Worm (Caenorhabditis elegans) whole organism, L4 larva: ENCODE data around the gene F38E9.4.

Source experiments
- T20F7.1 ChIP-seq: fragments of 200-800 bp; sonication (Bioruptor generic); optimal IDR thresholded peaks from 2 replicates; lab custom pipeline; 2018; ENCODE audit warnings: mild to moderate bottlenecking, missing genetic modification characterization, missing compliant biosample characterization
- Y48G9A.11 ChIP-seq: fragments of 200-800 bp; sonication (Bioruptor generic); IDR thresholded peaks from 2 replicates; pipeline ENCODE4 v1.3.6; 2022; ENCODE audit warnings: missing genetic modification reagents, missing genetic modification characterization, missing compliant biosample characterization
- Y75B8A.6 ChIP-seq: fragments of 200-800 bp; sonication (Bioruptor generic); IDR thresholded peaks from 2 replicates; pipeline ENCODE4 v1.3.6; 2022; ENCODE audit warnings: missing genetic modification reagents, missing genetic modification characterization, missing compliant biosample characterization
- aha-1 ChIP-seq: fragments of 150-350 bp; peaks from one replicate; lab custom pipeline; 2014; ENCODE audit warnings: missing biosample characterization, missing genetic modification characterization
- aly-2 ChIP-seq: sonication (generic microtip); optimal IDR thresholded peaks from 2 replicates; lab custom pipeline; 2018; ENCODE audit warnings: missing biosample characterization, missing genetic modification characterization
- ceh-32 ChIP-seq: sonication (generic microtip); optimal IDR thresholded peaks from 2 replicates; lab custom pipeline; 2016; ENCODE audit warnings: mild to moderate bottlenecking, missing genetic modification characterization, missing compliant biosample characterization; ENCODE audit not compliant: poor library complexity
- ces-1 ChIP-seq: fragments of 150-350 bp; sonication (generic microtip); optimal IDR thresholded peaks from 4 replicates; lab custom pipeline; 2014; ENCODE audit warnings: missing biosample characterization, missing genetic modification reagents, missing genetic modification characterization
- ctbp-1 ChIP-seq: fragments of 200-800 bp; sonication (Bioruptor generic); IDR thresholded peaks from 2 replicates; pipeline ENCODE4 v1.3.6; 2022; ENCODE audit warnings: missing genetic modification reagents, missing genetic modification characterization, missing compliant biosample characterization
- daf-19 ChIP-seq: fragments of 200-800 bp; sonication (Bioruptor generic); conservative IDR thresholded peaks from 2 replicates; pipeline ENCODE4 v1.3.6; 2022; ENCODE audit warnings: missing genetic modification characterization, missing compliant biosample characterization
- daf-8 ChIP-seq: fragments of 200-800 bp; sonication (Bioruptor generic); IDR thresholded peaks from 2 replicates; pipeline ENCODE4 v1.3.6; 2022; ENCODE audit warnings: missing genetic modification characterization, missing compliant biosample characterization
- dmd-6 ChIP-seq: fragments of 200-800 bp; sonication (Bioruptor generic); IDR thresholded peaks from 2 replicates; pipeline ENCODE4 v1.3.6; 2022; ENCODE audit warnings: missing genetic modification reagents, missing genetic modification characterization, missing compliant biosample characterization
- hlh-11 ChIP-seq: fragments of 200-800 bp; sonication (Bioruptor generic); optimal IDR thresholded peaks from 2 replicates; lab custom pipeline; 2018; ENCODE audit warnings: mild to moderate bottlenecking, missing genetic modification characterization, missing compliant biosample characterization
- hlh-30 ChIP-seq: sonication (generic microtip); optimal IDR thresholded peaks from 2 replicates; lab custom pipeline; 2017; ENCODE audit warnings: antibody characterized with exemption, mild to moderate bottlenecking, missing genetic modification characterization, missing compliant biosample characterization; ENCODE audit not compliant: insufficient read depth
- lin-1 ChIP-seq: fragments of 200-800 bp; sonication (Bioruptor generic); IDR thresholded peaks from 2 replicates; pipeline ENCODE4 v1.3.6; 2022; ENCODE audit warnings: missing genetic modification reagents, missing genetic modification characterization, missing compliant biosample characterization
- lin-15B ChIP-seq: fragments of 150-350 bp; sonication (generic microtip); optimal IDR thresholded peaks from 3 replicates; lab custom pipeline; 2014; ENCODE audit warnings: missing biosample characterization, missing genetic modification characterization
- mdl-1 ChIP-seq, 2 experiments: fragments of 150-350 bp in 1 of 2; sonication (generic microtip) in 1 of 2; optimal IDR thresholded peaks; 2 replicates each; lab custom pipeline; 2014 to 2017; ENCODE audit warnings: missing biosample characterization in 2 of 2, missing genetic modification characterization in 2 of 2
- mxl-2 ChIP-seq: fragments of 200-800 bp; sonication (Bioruptor generic); conservative IDR thresholded peaks from 2 replicates; pipeline ENCODE4 v1.3.6; 2022; ENCODE audit warnings: missing genetic modification reagents, missing genetic modification characterization, missing compliant biosample characterization
- nhr-237 ChIP-seq: sonication (generic microtip); optimal IDR thresholded peaks from 2 replicates; lab custom pipeline; 2017; ENCODE audit warnings: missing biosample characterization, missing genetic modification characterization
- nhr-25 ChIP-seq: sonication (generic microtip); optimal IDR thresholded peaks from 2 replicates; lab custom pipeline; 2017; ENCODE audit warnings: missing genetic modification characterization, mild to moderate bottlenecking, missing compliant biosample characterization, antibody characterized with exemption, moderate library complexity, borderline replicate concordance; ENCODE audit not compliant: insufficient read depth
- nhr-28 ChIP-seq: fragments of 150-350 bp; optimal IDR thresholded peaks from 2 replicates; lab custom pipeline; 2014; ENCODE audit warnings: missing biosample characterization, missing genetic modification characterization
- nhr-42 ChIP-seq: fragments of 200-800 bp; sonication (Bioruptor generic); IDR thresholded peaks from 2 replicates; pipeline ENCODE4 v1.3.6; 2022; ENCODE audit warnings: missing genetic modification characterization, missing compliant biosample characterization
- nhr-77 ChIP-seq: fragments of 150-350 bp; optimal IDR thresholded peaks from 2 replicates; lab custom pipeline; 2014; ENCODE audit warnings: missing biosample characterization, missing genetic modification characterization
- pha-4 ChIP-seq, 2 experiments: fragments of 150-350 bp in 1 of 2; fragments of 200-800 bp in 1 of 2; sonication (Bioruptor generic) in 1 of 2; IDR thresholded peaks in 1 of 2; optimal IDR thresholded peaks in 1 of 2; 2 replicates each; pipeline versions ENCODE4 v1.3.6 to Lab custom; 2014 to 2022; ENCODE audit warnings: missing genetic modification characterization in 2 of 2, missing genetic modification reagents in 2 of 2, missing biosample characterization in 1 of 2, missing compliant biosample characterization in 1 of 2
- pqm-1 ChIP-seq: sonication (generic microtip); optimal IDR thresholded peaks from 2 replicates; lab custom pipeline; 2017; ENCODE audit warnings: missing biosample characterization, missing genetic modification characterization
- saeg-2 ChIP-seq: fragments of 200-800 bp; sonication (Bioruptor generic); IDR thresholded peaks from 2 replicates; pipeline ENCODE4 v1.3.6; 2022; ENCODE audit warnings: missing genetic modification reagents, missing genetic modification characterization, missing compliant biosample characterization
- snpc-1.2 ChIP-seq: fragments of 200-800 bp; sonication (Bioruptor generic); IDR thresholded peaks from 2 replicates; pipeline ENCODE4 v1.3.6; 2022; ENCODE audit warnings: missing genetic modification reagents, missing genetic modification characterization, missing compliant biosample characterization
- spr-3 ChIP-seq: fragments of 200-800 bp; sonication (Bioruptor generic); optimal IDR thresholded peaks from 2 replicates; lab custom pipeline; 2018; ENCODE audit warnings: mild to moderate bottlenecking, missing genetic modification characterization, missing compliant biosample characterization
- unc-130 ChIP-seq: sonication (generic microtip); optimal IDR thresholded peaks from 2 replicates; lab custom pipeline; 2016; ENCODE audit warnings: missing genetic modification reagents, missing genetic modification characterization, missing compliant biosample characterization
- unc-62 ChIP-seq, 3 experiments: fragments of 150-350 bp in 1 of 3; sonication (generic microtip); optimal IDR thresholded peaks in 2 of 3; peaks in 1 of 3; 1 replicate in 1 of 3; 2 replicates in 2 of 3; lab custom pipeline; 2014 to 2017; ENCODE audit warnings: missing biosample characterization in 3 of 3, missing genetic modification characterization in 3 of 3, missing genetic modification reagents in 3 of 3, missing genotype in 1 of 3
- ztf-11 ChIP-seq: fragments of 150-350 bp; optimal IDR thresholded peaks from 2 replicates; lab custom pipeline; 2014; ENCODE audit warnings: missing biosample characterization, missing genetic modification characterization
- ztf-7 ChIP-seq: fragments of 150-350 bp; optimal IDR thresholded peaks from 2 replicates; lab custom pipeline; 2014; ENCODE audit warnings: missing biosample characterization, missing genetic modification characterization

F38E9.4 gene

DNA sequence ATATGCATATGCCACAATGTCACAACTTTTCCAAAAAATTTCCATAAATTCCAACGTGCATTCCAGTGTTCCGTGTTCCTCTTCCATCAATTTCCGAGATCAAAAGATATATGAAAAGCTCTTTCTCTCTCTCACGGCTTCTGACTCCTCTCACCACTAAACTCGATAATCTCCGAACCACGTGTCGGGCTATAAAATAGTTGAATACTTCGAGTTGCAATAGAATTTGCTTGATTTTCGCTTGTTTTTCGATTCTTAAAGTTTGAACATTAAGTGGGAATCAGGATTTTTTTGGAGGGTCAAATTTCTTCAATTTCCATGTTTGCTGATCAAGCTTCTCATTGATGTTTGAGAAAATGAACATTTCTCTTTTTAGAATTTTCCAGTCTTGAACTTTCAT lies 33.6 kb downstream of the F38E9.4 start:
- no peak for TF ChIP-seq daf-19 (GFP tag; lab: Robert Waterston, UW)
- peak; percentile 79 for TF ChIP-seq aha-1 (tag; lab: Kevin White, UChicago)
- TF ChIP-seq, all 104 proteins: peak for 1

DNA sequence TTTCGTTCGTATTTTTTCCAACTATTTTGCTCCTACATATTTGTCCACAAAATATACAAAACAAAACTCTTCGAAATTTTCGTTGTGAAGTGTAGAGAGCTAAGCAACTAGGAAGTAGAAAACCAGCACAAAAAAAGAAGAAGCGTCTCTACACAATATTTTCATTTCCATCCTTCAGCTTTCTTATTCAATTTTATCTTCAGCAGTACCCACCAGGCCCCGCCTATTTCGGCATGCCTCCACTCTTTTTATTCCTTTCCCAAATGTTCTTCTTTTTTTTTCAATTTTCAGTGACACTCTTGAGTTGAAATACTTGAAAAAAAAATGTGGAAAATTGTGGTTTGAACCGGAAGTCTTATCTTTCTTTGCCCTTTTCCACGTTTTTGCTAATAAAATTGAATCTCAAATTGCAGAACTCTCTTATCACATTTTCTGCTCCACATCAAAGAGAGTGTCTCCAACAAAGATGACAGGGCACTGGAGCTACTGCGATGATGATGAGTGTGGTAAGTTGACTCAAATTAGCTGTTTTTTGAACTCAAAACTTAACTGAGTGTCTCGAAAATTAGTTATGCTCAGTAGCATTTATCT lies 35.4 kb downstream of the F38E9.4 start, which contains the start of gene cah-3:
TSS of gene cah-3 (plus strand) at position 414 of the 591 bp plus-strand sequence.
- TF ChIP-seq nhr-237 (no peak), ztf-7 (tag; lab: Kevin White, UChicago) (no peak), ceh-32 (tag; lab: Kevin White, UChicago) (no peak), mdl-1 (tag; optimal IDR thresholded peaks at IDR 0.05; lab: Kevin White, UChicago) (peak in 1 of 2 experiments; percentile 26), lin-15B (tag; lab: Kevin White, UChicago) (no peak), pqm-1 (tag; lab: Kevin White, UChicago) (peak; percentile 76), dmd-6 (GFP tag; lab: Robert Waterston, UW) (peak; percentile 84), mxl-2 (GFP tag; lab: Robert Waterston, UW) (no peak), ztf-11 (tag; lab: Kevin White, UChicago) (no peak), T20F7.1 (GFP tag; lab: Kevin White, UChicago) (no peak), Y48G9A.11 (GFP tag; lab: Robert Waterston, UW) (no peak), nhr-77 (tag; lab: Kevin White, UChicago) (no peak), ctbp-1 (GFP tag; lab: Robert Waterston, UW) (0 out of 2 replicates have a peak, but pooled peaks have one; percentile 38), hlh-30 (no peak), snpc-1.2 (GFP tag; lab: Robert Waterston, UW) (no peak), nhr-25 (tag; lab: Kevin White, UChicago) (no peak), lin-1 (peak; percentile 48; the same call in 1 of the 2 replicates), unc-62 (GFP tag; optimal IDR thresholded peaks at IDR 0.05 in 1 of 2; lab: Kevin White, UChicago) (peak in 1 of 2 experiments; percentile 45), unc-62 (tag; optimal IDR thresholded peaks at IDR 0.05; lab: Kevin White, UChicago) (no peak), nhr-28 (peak; percentile 43), pha-4 (GFP tag; IDR thresholded peaks at IDR 0.05; lab: Robert Waterston, UW) (no peak), pha-4 (tag; optimal IDR thresholded peaks at IDR 0.05; lab: Kevin White, UChicago) (no peak), daf-8 (no peak), hlh-11 (tag; lab: Kevin White, UChicago) (no peak), ces-1 (GFP tag; lab: Kevin White, UChicago) (peak; percentile 2), aha-1 (tag; lab: Kevin White, UChicago) (peak; percentile 30), unc-130 (no peak), Y75B8A.6 (GFP tag; lab: Robert Waterston, UW) (no peak), aly-2 (tag; lab: Kevin White, UChicago) (no peak)
- TF ChIP-seq, all 104 proteins: peak for 9

- TF ChIP-seq spr-3 (GFP tag; lab: Kevin White, UChicago), result no peak
- TF ChIP-seq lin-1, result no peak
- peak in 1 of 2 experiments; percentile 90 for TF ChIP-seq unc-62 (GFP tag; optimal IDR thresholded peaks at IDR 0.05 in 1 of 2; lab: Kevin White, UChicago)
- no peak for TF ChIP-seq unc-62 (tag; optimal IDR thresholded peaks at IDR 0.05; lab: Kevin White, UChicago)
Observed at ce11 chrX:16490753-16491152, 39.0 kb downstream of the F38E9.4 start.

DNA sequence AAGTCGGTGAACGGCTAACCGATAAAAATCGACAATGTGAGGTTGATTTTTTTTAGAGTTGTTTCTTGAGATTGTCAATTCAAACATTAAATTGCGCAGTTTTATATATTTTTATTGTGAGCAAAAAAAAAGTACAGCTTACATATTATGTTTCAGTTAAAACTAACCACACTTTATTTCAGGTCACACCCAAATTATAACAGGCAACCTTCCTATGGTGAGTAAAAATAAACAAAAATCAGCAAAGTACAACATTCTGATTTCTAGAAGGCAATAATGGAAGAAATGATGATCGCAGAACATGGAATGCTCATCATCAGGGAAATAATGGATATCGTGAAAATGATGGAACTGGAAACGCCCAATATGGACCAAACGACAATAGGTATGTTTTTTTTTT lies 42.9 kb downstream of the F38E9.4 start, which contains the start of gene K05G3.2:
TSS of gene K05G3.2 (plus strand) at position 301 of the 400 bp plus-strand sequence.
- TF ChIP-seq unc-62 (GFP tag; optimal IDR thresholded peaks at IDR 0.05 in 1 of 2; lab: Kevin White, UChicago) (peak in 1 of 2 experiments; percentile 23), unc-62 (tag; optimal IDR thresholded peaks at IDR 0.05; lab: Kevin White, UChicago) (no peak), saeg-2 (GFP tag; lab: Robert Waterston, UW) (no peak)

- TF ChIP-seq nhr-42 (no peak), aha-1 (tag; lab: Kevin White, UChicago) (peak; percentile 12)
Observed at ce11 chrX:16501032-16501431, 49.3 kb downstream of the F38E9.4 start, which contains the start of gene K05G3.1. Gene K05G3.1 (plus strand): TSS chrX:16501332.
